Worm (Caenorhabditis elegans): Measurements from ENCODE around the gene ccch-5.

ccch-5 gene

ce11 chrIV:14959375-14959774 lies 40.0 kb downstream of the ccch-5 start (continued):
- TF ChIP-seq nhr-179 (tag; optimal IDR thresholded peaks at IDR 0.05) (no peak), ztf-28 (GFP tag; IDR thresholded peaks at IDR 0.05) (no peak), attf-6 (GFP tag; IDR thresholded peaks at IDR 0.05) (peak; percentile 98), lsl-1 (GFP tag; optimal IDR thresholded peaks at IDR 0.05) (peak; percentile 43), B0035.1 (tag; optimal IDR thresholded peaks at IDR 0.05) (no peak), sptf-2 (GFP tag; optimal IDR thresholded peaks at IDR 0.05) (no peak), hlh-12 (tag; optimal IDR thresholded peaks at IDR 0.05) (no peak), Y79H2A.3 (GFP tag; conservative IDR thresholded peaks at IDR 0.05) (no peak), F33H1.4 (GFP tag; IDR thresholded peaks at IDR 0.05) (peak; percentile 68), ztf-26 (tag; optimal IDR thresholded peaks at IDR 0.05) (no peak), ceh-40 (GFP tag; IDR thresholded peaks at IDR 0.05) (no peak), mel-28 (tag; optimal IDR thresholded peaks at IDR 0.05; ENCODE audit: borderline replicate concordance) (no peak), ztf-6 (GFP tag; IDR thresholded peaks at IDR 0.05) (no peak), ceh-27 (GFP tag; optimal IDR thresholded peaks at IDR 0.05) (no peak), F37B4.10 (GFP tag; IDR thresholded peaks at IDR 0.05) (no peak), Y53F4B.3 (GFP tag; IDR thresholded peaks at IDR 0.05) (no peak), D2030.7 (GFP tag; IDR thresholded peaks at IDR 0.05) (peak; percentile 59; the same call in 1 of the 2 replicates), F10E7.11 (tag; optimal IDR thresholded peaks at IDR 0.05) (no peak), efl-1 (GFP tag; optimal IDR thresholded peaks at IDR 0.05) (peak; percentile 83), egl-44 (GFP tag; IDR thresholded peaks at IDR 0.05) (no peak), egl-18 (GFP tag; IDR thresholded peaks at IDR 0.05) (no peak), ceh-58 (GFP tag; IDR thresholded peaks at IDR 0.05) (no peak), Y95B8A.8 (GFP tag; IDR thresholded peaks at IDR 0.05) (no peak), akir-1 (GFP tag; optimal IDR thresholded peaks at IDR 0.05) (no peak), B0019.2 (GFP tag; conservative IDR thresholded peaks at IDR 0.05) (no peak), nfyb-1 (GFP tag; IDR thresholded peaks at IDR 0.05) (peak; percentile 12; the same call in 1 of the 2 replicates), ceh-91 (GFP tag; IDR thresholded peaks at IDR 0.05) (no peak), F55B11.4 (tag; optimal IDR thresholded peaks at IDR 0.05; ENCODE audit: borderline replicate concordance, insufficient read depth) (no peak), madf-8 (GFP tag; conservative IDR thresholded peaks at IDR 0.05) (no peak), zim-3 (tag; optimal IDR thresholded peaks at IDR 0.05) (no peak), him-1 (tag; optimal IDR thresholded peaks at IDR 0.05) (no peak), ztf-25 (GFP tag; IDR thresholded peaks at IDR 0.05) (no peak), C17E4.6 (GFP tag; IDR thresholded peaks at IDR 0.05) (no peak), hmg-20 (GFP tag; IDR thresholded peaks at IDR 0.05) (no peak), hmg-1.2 (GFP tag; IDR thresholded peaks at IDR 0.05) (peak; percentile 78), aptf-2 (GFP tag; conservative IDR thresholded peaks at IDR 0.05) (no peak), F39B2.1 (GFP tag; IDR thresholded peaks at IDR 0.05) (no peak), lin-35 (GFP tag; optimal IDR thresholded peaks at IDR 0.05) (peak in 2 of 3 experiments; percentile 62 to 86), nfya-2 (GFP tag; IDR thresholded peaks at IDR 0.05) (no peak), K12H6.12 (tag; optimal IDR thresholded peaks at IDR 0.05) (no peak), nhr-120 (GFP tag; IDR thresholded peaks at IDR 0.05) (no peak), Y56A3A.18 (GFP tag; IDR thresholded peaks at IDR 0.05) (no peak), lir-1 (GFP tag; conservative IDR thresholded peaks at IDR 0.05) (no peak), tbp1 (GFP tag; optimal IDR thresholded peaks at IDR 0.05) (peak; percentile 74), rec-8 (tag; optimal IDR thresholded peaks at IDR 0.05) (no peak), attf-5 (GFP tag; optimal IDR thresholded peaks at IDR 0.05) (no peak), rcor-1 (GFP tag; IDR thresholded peaks at IDR 0.05) (peak; percentile 62), dox-1 (GFP tag; IDR thresholded peaks at IDR 0.05) (no peak), bed-2 (GFP tag; IDR thresholded peaks at IDR 0.05) (no peak)
